Worm (Caenorhabditis elegans): ENCODE data around the gene str-20.

The str-20 gene

DNA sequence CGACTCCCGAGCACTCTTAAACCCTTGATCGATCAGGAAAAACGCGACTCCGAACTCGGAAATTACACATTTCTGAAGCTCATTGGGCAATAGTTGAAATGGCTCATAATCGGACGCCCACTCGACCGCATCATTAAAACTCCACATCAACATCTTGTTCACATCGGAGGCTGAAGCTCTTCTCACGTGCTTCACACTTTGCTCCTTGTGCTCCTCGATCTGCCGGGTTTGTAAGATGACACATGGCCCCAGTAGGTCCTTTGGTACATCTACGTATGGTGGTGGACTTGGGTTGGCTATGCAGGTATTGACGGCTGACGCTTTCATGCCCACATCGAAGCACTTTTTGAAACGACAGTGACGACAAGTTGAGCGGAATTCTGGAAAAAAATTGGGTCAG is 47.2 kb downstream of the str-20 start:
- no peak for TF ChIP-seq B0310.2 (tag; optimal IDR thresholded peaks at IDR 0.05)
- TF ChIP-seq ceh-13 (GFP tag; optimal IDR thresholded peaks at IDR 0.05): no peak
- TF ChIP-seq tra-4 (tag; optimal IDR thresholded peaks at IDR 0.05): no peak
- no peak for TF ChIP-seq pes-1 (GFP tag; IDR thresholded peaks at IDR 0.05)
- no peak for TF ChIP-seq flt-1 (GFP tag; IDR thresholded peaks at IDR 0.05)
- no peak for TF ChIP-seq tbx-11 (GFP tag; IDR thresholded peaks at IDR 0.05)

DNA sequence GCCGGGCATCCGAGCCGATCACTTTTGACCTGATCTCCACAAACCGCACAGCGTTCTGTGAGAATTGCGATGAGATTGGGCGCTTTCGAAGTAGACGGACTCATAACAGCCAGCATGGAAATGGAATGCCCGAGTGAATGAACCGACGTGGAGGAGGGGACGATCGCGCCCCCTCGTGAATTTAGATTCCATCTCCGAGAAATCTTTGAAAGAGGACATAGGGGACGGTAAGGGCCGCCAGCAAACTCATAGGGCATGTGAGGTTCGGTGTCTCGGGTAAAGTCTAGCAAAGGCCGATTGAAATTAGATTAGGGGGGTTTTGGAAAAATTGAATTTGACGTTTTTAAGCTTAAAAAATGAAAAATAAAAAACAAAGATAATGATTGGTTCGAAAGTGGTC is 48.2 kb downstream of the str-20 start, which contains the start of gene nhr-270:
Gene nhr-270 (minus strand): TSS at position 257 of the 400 bp plus-strand sequence.
- TF ChIP-seq hmbx-1 (tag; optimal IDR thresholded peaks at IDR 0.05) (no peak), sea-1 (GFP tag; conservative IDR thresholded peaks at IDR 0.05) (no peak), F13C5.2 (tag; optimal IDR thresholded peaks at IDR 0.05) (no peak), tbx-37 (GFP tag; conservative IDR thresholded peaks at IDR 0.05) (no peak), hmg-4 (GFP tag; optimal IDR thresholded peaks at IDR 0.05) (no peak), ceh-13 (GFP tag; optimal IDR thresholded peaks at IDR 0.05) (no peak), B0310.2 (tag; optimal IDR thresholded peaks at IDR 0.05) (no peak), ama-1 (optimal IDR thresholded peaks at IDR 0.05) (no peak), ceh-36 (tag; optimal IDR thresholded peaks at IDR 0.05) (no peak), hnd-1 (tag; optimal IDR thresholded peaks at IDR 0.05) (no peak), ets-7 (tag; optimal IDR thresholded peaks at IDR 0.05) (no peak), tra-4 (tag; optimal IDR thresholded peaks at IDR 0.05) (no peak), pes-1 (GFP tag; IDR thresholded peaks at IDR 0.05) (no peak), aly-1 (tag; optimal IDR thresholded peaks at IDR 0.05) (no peak), tbx-11 (GFP tag; IDR thresholded peaks at IDR 0.05) (no peak), scrt-1 (GFP tag; IDR thresholded peaks at IDR 0.05) (no peak), flt-1 (GFP tag; IDR thresholded peaks at IDR 0.05) (no peak)

Measured in whole organism, early embryonic.